Worm (Caenorhabditis elegans): ENCODE results near the gene apc-2.

The apc-2 gene

ce11 chrIII:8117155-8117554, 36.7 kb downstream of the apc-2 start:
- TF ChIP-seq nhr-237 (tag; optimal IDR thresholded peaks at IDR 0.05) (no peak), egl-27 (tag; optimal IDR thresholded peaks at IDR 0.05) (no peak)

- no peak for TF ChIP-seq nhr-10 (tag; optimal IDR thresholded peaks at IDR 0.05)
- no peak for TF ChIP-seq fos-1 (tag; optimal IDR thresholded peaks at IDR 0.05)
- TF ChIP-seq mdl-1 (tag; optimal IDR thresholded peaks at IDR 0.05) = no peak
- TF ChIP-seq alr-1 (tag; optimal IDR thresholded peaks at IDR 0.05) = no peak
- no peak for TF ChIP-seq mab-5 (tag; optimal IDR thresholded peaks at IDR 0.05)
- no peak for TF ChIP-seq lin-11 (tag; optimal IDR thresholded peaks at IDR 0.05)
- no peak for TF ChIP-seq nhr-77 (tag; optimal IDR thresholded peaks at IDR 0.05)
- TF ChIP-seq nhr-25 (tag; optimal IDR thresholded peaks at IDR 0.05) = no peak
Observed at ce11 chrIII:8121132-8121531, 40.7 kb downstream of the apc-2 start, which contains the start of gene gei-8. TSS of gene gei-8 (minus strand) at chrIII:8121232.

ce11 chrIII:8121923-8122322, 41.5 kb downstream of the apc-2 start:
- no peak for TF ChIP-seq nhr-12 (tag; optimal IDR thresholded peaks at IDR 0.05)
- no peak for TF ChIP-seq sma-9 (GFP tag; optimal IDR thresholded peaks at IDR 0.05)
- TF ChIP-seq sma-9 (tag; optimal IDR thresholded peaks at IDR 0.05) = no peak
- TF ChIP-seq nhr-21 (tag; optimal IDR thresholded peaks at IDR 0.05) = peak; percentile 63
- peak in 1 of 2 experiments; percentile 55 for TF ChIP-seq lsy-2 (tag; optimal IDR thresholded peaks at IDR 0.05)
- TF ChIP-seq mdl-1 (tag; optimal IDR thresholded peaks at IDR 0.05) = no peak
- no peak for TF ChIP-seq dmd-4 (tag; optimal IDR thresholded peaks at IDR 0.05)
- TF ChIP-seq nhr-23 (tag; optimal IDR thresholded peaks at IDR 0.05) = no peak
- peak; percentile 12 for TF ChIP-seq lin-11 (tag; optimal IDR thresholded peaks at IDR 0.05)

ce11 chrIII:8124323-8124722, 43.9 kb downstream of the apc-2 start:
- TF ChIP-seq nhr-11 (tag; optimal IDR thresholded peaks at IDR 0.05) = no peak
- TF ChIP-seq crh-2 (tag; optimal IDR thresholded peaks at IDR 0.05) = peak; percentile 90
- peak; percentile 80 for TF ChIP-seq F13H6.1 (tag; optimal IDR thresholded peaks at IDR 0.05)
- no peak for TF ChIP-seq ama-1 (optimal IDR thresholded peaks at IDR 0.05)
- TF ChIP-seq ceh-16 (tag; optimal IDR thresholded peaks at IDR 0.05) = no peak
- TF ChIP-seq nhr-25 (tag; optimal IDR thresholded peaks at IDR 0.05) = peak; percentile 88
- peak; percentile 37 for TF ChIP-seq gmeb-1 (tag; optimal IDR thresholded peaks at IDR 0.05)
- TF ChIP-seq sma-9 (GFP tag; optimal IDR thresholded peaks at IDR 0.05) = peak; percentile 87
- no peak for TF ChIP-seq sma-9 (tag; optimal IDR thresholded peaks at IDR 0.05)
- no peak for TF ChIP-seq lin-11 (tag; optimal IDR thresholded peaks at IDR 0.05)
- TF ChIP-seq lsy-2 (tag; optimal IDR thresholded peaks at IDR 0.05) = peak; percentile 20 to 89
- peak; percentile 82 for TF ChIP-seq lin-13 (GFP tag; optimal IDR thresholded peaks at IDR 0.05)
- TF ChIP-seq ZK546.5 (tag; optimal IDR thresholded peaks at IDR 0.05) = no peak
- TF ChIP-seq mab-5 (tag; optimal IDR thresholded peaks at IDR 0.05) = peak; percentile 29
- peak; percentile 83 for TF ChIP-seq unc-55 (GFP tag; optimal IDR thresholded peaks at IDR 0.05)
- peak; percentile 34 for TF ChIP-seq egl-27 (tag; optimal IDR thresholded peaks at IDR 0.05)
- no peak for TF ChIP-seq nhr-23 (tag; optimal IDR thresholded peaks at IDR 0.05)
- TF ChIP-seq C34F6.9 (tag; optimal IDR thresholded peaks at IDR 0.05) = peak; percentile 92
- peak; percentile 50 for TF ChIP-seq nhr-6 (tag; optimal IDR thresholded peaks at IDR 0.05)
- peak; percentile 68 for TF ChIP-seq nhr-129 (tag; optimal IDR thresholded peaks at IDR 0.05)
- TF ChIP-seq mdl-1 (tag; optimal IDR thresholded peaks at IDR 0.05) = peak in 1 of 2 experiments; percentile 46
- peak; percentile 86 for TF ChIP-seq fos-1 (tag; optimal IDR thresholded peaks at IDR 0.05)
- TF ChIP-seq nhr-21 (tag; optimal IDR thresholded peaks at IDR 0.05) = peak; percentile 72

ce11 chrIII:8125234-8125633, 44.8 kb downstream of the apc-2 start:
- no peak for TF ChIP-seq lin-39 (tag; optimal IDR thresholded peaks at IDR 0.05)
- no peak for TF ChIP-seq alr-1 (tag; optimal IDR thresholded peaks at IDR 0.05)
- TF ChIP-seq ama-1 (optimal IDR thresholded peaks at IDR 0.05) = no peak
- TF ChIP-seq ztf-11 (tag; optimal IDR thresholded peaks at IDR 0.05) = no peak
- no peak for TF ChIP-seq ZK546.5 (tag; optimal IDR thresholded peaks at IDR 0.05)
- no peak for TF ChIP-seq elt-1 (tag; optimal IDR thresholded peaks at IDR 0.05)
- TF ChIP-seq sem-4 (tag; optimal IDR thresholded peaks at IDR 0.05) = no peak
- peak; percentile 62 to 81 for TF ChIP-seq lsy-2 (tag; optimal IDR thresholded peaks at IDR 0.05)
- no peak for TF ChIP-seq dmd-4 (tag; optimal IDR thresholded peaks at IDR 0.05)
- peak; percentile 63 for TF ChIP-seq nhr-129 (tag; optimal IDR thresholded peaks at IDR 0.05)
- TF ChIP-seq ztf-1 (GFP tag; conservative IDR thresholded peaks at IDR 0.05) = no peak
- TF ChIP-seq crh-2 (tag; optimal IDR thresholded peaks at IDR 0.05) = peak; percentile 85
- TF ChIP-seq zag-1 (tag; optimal IDR thresholded peaks at IDR 0.05) = no peak
- no peak for TF ChIP-seq ceh-16 (tag; optimal IDR thresholded peaks at IDR 0.05)
- no peak for TF ChIP-seq skn-1 (tag; optimal IDR thresholded peaks at IDR 0.05)
- TF ChIP-seq mab-5 (tag; optimal IDR thresholded peaks at IDR 0.05) = no peak
- no peak for TF ChIP-seq nhr-12 (tag; optimal IDR thresholded peaks at IDR 0.05)
- peak; percentile 26 for TF ChIP-seq nhr-25 (tag; optimal IDR thresholded peaks at IDR 0.05)
- no peak for TF ChIP-seq nhr-237 (tag; optimal IDR thresholded peaks at IDR 0.05)
- no peak for TF ChIP-seq unc-39 (tag; optimal IDR thresholded peaks at IDR 0.05)
- no peak for TF ChIP-seq blmp-1 (tag; optimal IDR thresholded peaks at IDR 0.05; ENCODE audit: insufficient read depth)
- no peak for TF ChIP-seq nhr-10 (tag; optimal IDR thresholded peaks at IDR 0.05)
- TF ChIP-seq Y55F3AM.14 (GFP tag; optimal IDR thresholded peaks at IDR 0.05) = no peak
- peak; percentile 36 for TF ChIP-seq lin-13 (GFP tag; optimal IDR thresholded peaks at IDR 0.05)
- no peak for TF ChIP-seq nhr-77 (tag; optimal IDR thresholded peaks at IDR 0.05)
- peak; percentile 53 for TF ChIP-seq egl-27 (tag; optimal IDR thresholded peaks at IDR 0.05)
- peak; percentile 32 for TF ChIP-seq gmeb-1 (tag; optimal IDR thresholded peaks at IDR 0.05)
- TF ChIP-seq aly-2 (tag; optimal IDR thresholded peaks at IDR 0.05) = no peak
- peak; percentile 80 for TF ChIP-seq nhr-6 (tag; optimal IDR thresholded peaks at IDR 0.05)
- peak; percentile 40 for TF ChIP-seq ztf-4 (tag; optimal IDR thresholded peaks at IDR 0.05)
- TF ChIP-seq nhr-11 (tag; optimal IDR thresholded peaks at IDR 0.05) = no peak
- TF ChIP-seq unc-55 (GFP tag; optimal IDR thresholded peaks at IDR 0.05) = peak; percentile 89
- TF ChIP-seq sma-3 (GFP tag; optimal IDR thresholded peaks at IDR 0.05) = peak; percentile 38

Measured in whole organism, L2 larva.